Fruit fly (Drosophila melanogaster): ENCODE results near the gene CG15553.

CG15553 gene

dm6 chr3R:31059807-31060707 lies 40.9 kb downstream of the CG15553 start:
- TF ChIP-seq CG3032 (tag; optimal IDR thresholded peaks at IDR 0.05) (no peak), svp (GFP tag) (peak; percentile 64), Sox15 (GFP tag; optimal IDR thresholded peaks at IDR 0.05) (no peak), vri (GFP tag; optimal IDR thresholded peaks at IDR 0.05) (no peak), CG11762 (GFP tag; optimal IDR thresholded peaks at IDR 0.05; ENCODE audit: insufficient read depth) (no peak), Eip75B (GFP tag; optimal IDR thresholded peaks at IDR 0.05) (peak; percentile 0), CG10631 (GFP tag; optimal IDR thresholded peaks at IDR 0.05) (peak; percentile 38), CG6276 (GFP tag; optimal IDR thresholded peaks at IDR 0.05) (peak; percentile 50), eg (GFP tag; IDR thresholded peaks at IDR 0.05) (peak; percentile 70; the same call in 2 of the 3 replicates), CG9139 (GFP tag; optimal IDR thresholded peaks at IDR 0.05) (no peak), acj6 (GFP tag; optimal IDR thresholded peaks at IDR 0.05) (peak; percentile 29), lz (GFP tag; optimal IDR thresholded peaks at IDR 0.05) (peak; percentile 38), fd85E (GFP tag; optimal IDR thresholded peaks at IDR 0.05) (no peak), Met (GFP tag; optimal IDR thresholded peaks at IDR 0.05) (peak; percentile 44), Lpt (GFP tag; optimal IDR thresholded peaks at IDR 0.05) (peak; percentile 23), Blimp-1 (GFP tag; optimal IDR thresholded peaks at IDR 0.05) (no peak), spab (GFP tag; optimal IDR thresholded peaks at IDR 0.05) (no peak), Ets21C (GFP tag; optimal IDR thresholded peaks at IDR 0.05) (peak; percentile 49), CG16779 (tag; optimal IDR thresholded peaks at IDR 0.05) (no peak), esn (GFP tag; optimal IDR thresholded peaks at IDR 0.05) (peak; percentile 29), CG11294 (GFP tag; IDR thresholded peaks at IDR 0.05) (peak; percentile 46; the same call in 1 of the 2 replicates), Hr4 (GFP tag; optimal IDR thresholded peaks at IDR 0.05) (peak; percentile 71), CG15336 (GFP tag; IDR thresholded peaks at IDR 0.05) (peak; percentile 78), Smox (GFP tag; optimal IDR thresholded peaks at IDR 0.05) (peak; percentile 24), fd59A (GFP tag; optimal IDR thresholded peaks at IDR 0.05) (no peak), CG8319 (GFP tag; optimal IDR thresholded peaks at IDR 0.05) (no peak), topi (GFP tag; optimal IDR thresholded peaks at IDR 0.05) (peak; percentile 56), CG6792 (GFP tag; optimal IDR thresholded peaks at IDR 0.05) (peak; percentile 7), CG8119 (GFP tag; IDR thresholded peaks at IDR 0.05) (peak; percentile 66), Sox102F (GFP tag; optimal IDR thresholded peaks at IDR 0.05) (peak; percentile 34), CG11902 (GFP tag; optimal IDR thresholded peaks at IDR 0.05) (peak; percentile 27), Hr38 (GFP tag; optimal IDR thresholded peaks at IDR 0.05) (peak; percentile 3), net (GFP tag; optimal IDR thresholded peaks at IDR 0.05) (peak; percentile 11), Eip78C (GFP tag) (peak; percentile 77), CG1621 (tag; optimal IDR thresholded peaks at IDR 0.05) (no peak), fkh (GFP tag; optimal IDR thresholded peaks at IDR 0.05) (no peak), OdsH (GFP tag; optimal IDR thresholded peaks at IDR 0.05) (peak; percentile 31), pdm3 (GFP tag; optimal IDR thresholded peaks at IDR 0.05) (peak; percentile 38), Hr39 (GFP tag; optimal IDR thresholded peaks at IDR 0.05) (peak; percentile 61), CG7368 (GFP tag; optimal IDR thresholded peaks at IDR 0.05) (no peak), Eip93F (GFP tag; optimal IDR thresholded peaks at IDR 0.05) (no peak), achi (GFP tag; optimal IDR thresholded peaks at IDR 0.05) (peak; percentile 9), CG6808 (GFP tag; optimal IDR thresholded peaks at IDR 0.05) (no peak), dsx (GFP tag; optimal IDR thresholded peaks at IDR 0.05; ENCODE audit: poor library complexity, severe bottlenecking) (no peak), CG32006 (GFP tag; optimal IDR thresholded peaks at IDR 0.05) (peak; percentile 66), Ets96B (tag; optimal IDR thresholded peaks at IDR 0.05) (no peak), Gug (GFP tag; IDR thresholded peaks at IDR 0.05) (peak; percentile 60), CG31627 (GFP tag; optimal IDR thresholded peaks at IDR 0.05) (peak; percentile 53), CG8632 (GFP tag; optimal IDR thresholded peaks at IDR 0.05) (no peak), dac (GFP tag; optimal IDR thresholded peaks at IDR 0.05) (peak; percentile 16)
